Fruit fly (Drosophila melanogaster) whole organism, embryonic: ENCODE results near the gene RhoGAP18B.

Source experiments
- Adf1 ChIP-seq: fragments of 200-800 bp; sonication (Bioruptor generic); IDR thresholded peaks from 2 replicates; pipeline ENCODE4 v1.3.6; 2022; ENCODE audit warnings: missing biosample characterization, missing genetic modification characterization
- Asciz ChIP-seq: fragments of 200-800 bp; sonication (Bioruptor generic); optimal IDR thresholded peaks from 2 replicates; lab custom pipeline; 2017; ENCODE audit warnings: missing biosample characterization, mild to moderate bottlenecking, missing genetic modification characterization, missing genetic modification reagents
- Blimp-1 ChIP-seq: fragments of 200-800 bp; sonication (Bioruptor generic); optimal IDR thresholded peaks from 3 replicates; lab custom pipeline; 2018; ENCODE audit warnings: missing biosample characterization, missing genetic modification characterization, mild to moderate bottlenecking, moderate library complexity, missing genetic modification reagents
- Bteb2 ChIP-seq: fragments of 200-800 bp; sonication (Bioruptor generic); optimal IDR thresholded peaks from 2 replicates; lab custom pipeline; 2016; ENCODE audit warnings: missing biosample characterization, missing genetic modification characterization
- CG10274 ChIP-seq: fragments of 200-800 bp; sonication (Bioruptor generic); optimal IDR thresholded peaks from 3 replicates; lab custom pipeline; 2017; ENCODE audit warnings: missing biosample characterization, mild to moderate bottlenecking, missing genetic modification characterization
- CG10979 ChIP-seq: fragments of 200-800 bp; sonication (Bioruptor generic); optimal IDR thresholded peaks from 2 replicates; lab custom pipeline; 2018; ENCODE audit warnings: missing biosample characterization, mild to moderate bottlenecking, missing genetic modification characterization, moderate library complexity
- CG11398 ChIP-seq: fragments of 200-800 bp; sonication (Bioruptor generic); optimal IDR thresholded peaks from 2 replicates; lab custom pipeline; 2016; ENCODE audit warnings: missing biosample characterization, missing genetic modification characterization
- CG11723 ChIP-seq: fragments of 200-800 bp; sonication (Bioruptor generic); optimal IDR thresholded peaks from 2 replicates; lab custom pipeline; 2017; ENCODE audit warnings: missing biosample characterization, mild to moderate bottlenecking, missing genetic modification characterization
- CG14014 ChIP-seq: fragments of 200-800 bp; sonication (Bioruptor generic); IDR thresholded peaks from 2 replicates; pipeline ENCODE4 v1.3.6; 2022; ENCODE audit warnings: missing biosample characterization, missing genetic modification characterization
- CG14710 ChIP-seq: fragments of 200-800 bp; sonication (Bioruptor generic); optimal IDR thresholded peaks from 3 replicates; lab custom pipeline; 2019; ENCODE audit warnings: missing biosample characterization, mild to moderate bottlenecking, missing genetic modification characterization, moderate library complexity
- CG1529 ChIP-seq: fragments of 200-800 bp; sonication (Bioruptor generic); optimal IDR thresholded peaks from 3 replicates; lab custom pipeline; 2018; ENCODE audit warnings: missing biosample characterization, missing genetic modification characterization
- CG18262 ChIP-seq: fragments of 200-800 bp; optimal IDR thresholded peaks from 3 replicates; lab custom pipeline; 2019; ENCODE audit warnings: missing biosample characterization, mild to moderate bottlenecking, missing genetic modification characterization, moderate library complexity
- CG2678 ChIP-seq: fragments of 200-800 bp; sonication (Bioruptor generic); optimal IDR thresholded peaks from 3 replicates; lab custom pipeline; 2019; ENCODE audit warnings: missing biosample characterization, mild to moderate bottlenecking, missing genetic modification characterization, moderate library complexity
- CG30020 ChIP-seq: fragments of 200-800 bp; optimal IDR thresholded peaks from 2 replicates; lab custom pipeline; 2019; ENCODE audit warnings: missing biosample characterization, mild to moderate bottlenecking, missing genetic modification characterization, moderate library complexity
- CG33557 ChIP-seq: fragments of 200-800 bp; sonication (Bioruptor generic); optimal IDR thresholded peaks from 2 replicates; lab custom pipeline; 2019; ENCODE audit warnings: missing biosample characterization, mild to moderate bottlenecking, missing genetic modification characterization, moderate library complexity
- CG6175 ChIP-seq: fragments of 200-800 bp; sonication (Bioruptor generic); IDR thresholded peaks from 3 replicates; pipeline ENCODE4 v1.3.6; 2022; ENCODE audit warnings: missing biosample characterization, missing genetic modification characterization
- CG6765 ChIP-seq: fragments of 200-800 bp; sonication (Bioruptor generic); optimal IDR thresholded peaks from 3 replicates; lab custom pipeline; 2017; ENCODE audit warnings: missing biosample characterization, mild to moderate bottlenecking, missing genetic modification characterization
- CHES-1-like ChIP-seq: fragments of 200-800 bp; sonication (Bioruptor generic); optimal IDR thresholded peaks from 2 replicates; lab custom pipeline; 2016; ENCODE audit warnings: missing biosample characterization, missing genetic modification characterization
- CTCF ChIP-seq: fragments of 200-800 bp; sonication (Bioruptor generic); optimal IDR thresholded peaks from 2 replicates; lab custom pipeline; 2017; ENCODE audit warnings: missing biosample characterization, mild to moderate bottlenecking, missing genetic modification characterization, moderate library complexity
- CoRest ChIP-seq: fragments of 200-800 bp; sonication (Bioruptor generic); optimal IDR thresholded peaks from 3 replicates; lab custom pipeline; 2018; ENCODE audit warnings: missing biosample characterization, mild to moderate bottlenecking, missing genetic modification characterization, moderate library complexity
- D19A ChIP-seq: fragments of 200-800 bp; optimal IDR thresholded peaks from 3 replicates; lab custom pipeline; 2019; ENCODE audit warnings: missing biosample characterization, mild to moderate bottlenecking, missing genetic modification characterization, moderate library complexity
- Ets65A ChIP-seq: fragments of 200-800 bp; sonication (Bioruptor generic); peaks from one replicate; lab custom pipeline; 2016; ENCODE audit warnings: missing biosample characterization, missing genetic modification characterization
- GATAe ChIP-seq: fragments of 200-800 bp; sonication (Bioruptor generic); conservative IDR thresholded peaks from 2 replicates; pipeline ENCODE4 v1.3.6; 2022; ENCODE audit warnings: missing biosample characterization, missing genetic modification characterization
- H15 ChIP-seq: fragments of 200-800 bp; sonication (Bioruptor generic); IDR thresholded peaks from 3 replicates; pipeline ENCODE4 v1.3.6; 2022; ENCODE audit warnings: missing biosample characterization, missing genetic modification characterization
- H2.0 ChIP-seq: fragments of 200-800 bp; sonication (Bioruptor generic); IDR thresholded peaks from 2 replicates; pipeline ENCODE4 v1.3.6; 2022; ENCODE audit warnings: missing biosample characterization, missing genetic modification characterization
- Hr78 ChIP-seq, 2 experiments: fragments of 200-800 bp in 1 of 2; fragments of >200 bp in 1 of 2; sonication (Bioruptor generic) in 1 of 2; optimal IDR thresholded peaks; 2 replicates each; lab custom pipeline; 2017 to 2019; ENCODE audit warnings: missing biosample characterization in 2 of 2, missing genetic modification characterization in 2 of 2, mild to moderate bottlenecking in 1 of 2, moderate library complexity in 1 of 2
- Lhr ChIP-seq: fragments of 200-800 bp; sonication (Bioruptor generic); optimal IDR thresholded peaks from 3 replicates; lab custom pipeline; 2017; ENCODE audit warnings: mild to moderate bottlenecking, missing biosample characterization, missing genetic modification reagents, missing genetic modification characterization
- Myb ChIP-seq: fragments of 200-800 bp; sonication (Bioruptor generic); optimal IDR thresholded peaks from 2 replicates; lab custom pipeline; 2016; ENCODE audit warnings: missing biosample characterization, missing genetic modification characterization
- Nf-YA ChIP-seq: fragments of 200-800 bp; sonication (Bioruptor generic); IDR thresholded peaks from 2 replicates; pipeline ENCODE4 v1.3.6; 2022; ENCODE audit warnings: missing biosample characterization, missing genetic modification characterization
- NfI ChIP-seq: fragments of 200-800 bp; sonication (Bioruptor generic); optimal IDR thresholded peaks from 3 replicates; lab custom pipeline; 2018; ENCODE audit warnings: missing biosample characterization, mild to moderate bottlenecking, missing genetic modification characterization, moderate library complexity
- Poxn ChIP-seq: fragments of 200-800 bp; sonication (Bioruptor generic); IDR thresholded peaks from 2 replicates; pipeline ENCODE4 v1.3.6; 2022; ENCODE audit warnings: missing biosample characterization, missing genetic modification characterization
- Sox100B ChIP-seq: fragments of 200-800 bp; sonication (Bioruptor generic); optimal IDR thresholded peaks from 3 replicates; lab custom pipeline; 2018; ENCODE audit warnings: missing biosample characterization, mild to moderate bottlenecking, missing genetic modification characterization
- Sox102F ChIP-seq: fragments of 200-800 bp; sonication (Bioruptor generic); optimal IDR thresholded peaks from 2 replicates; lab custom pipeline; 2018; ENCODE audit warnings: missing biosample characterization, mild to moderate bottlenecking, missing genetic modification characterization, moderate library complexity
- Taf1 ChIP-seq: fragments of 200-800 bp; sonication (Bioruptor generic); IDR thresholded peaks from 2 replicates; pipeline ENCODE4 v1.3.6; 2022; ENCODE audit warnings: missing biosample characterization, missing genetic modification characterization
- bsh ChIP-seq, 2 experiments: fragments of 200-800 bp; sonication (Bioruptor generic); optimal IDR thresholded peaks; 2 replicates each; lab custom pipeline; 2017 to 2018; ENCODE audit warnings: mild to moderate bottlenecking in 2 of 2, missing biosample characterization in 2 of 2, missing genetic modification characterization in 2 of 2, moderate library complexity in 1 of 2
- ci ChIP-seq: fragments of 200-800 bp; sonication (Bioruptor generic); IDR thresholded peaks from 3 replicates; pipeline ENCODE4 v1.3.6; 2022; ENCODE audit warnings: missing biosample characterization, missing genetic modification characterization
- crc ChIP-seq: fragments of 200-800 bp; sonication (Bioruptor generic); optimal IDR thresholded peaks from 2 replicates; lab custom pipeline; 2016; ENCODE audit warnings: missing biosample characterization, missing genetic modification characterization
- crol ChIP-seq: fragments of 200-800 bp; sonication (Bioruptor generic); IDR thresholded peaks from 2 replicates; pipeline ENCODE4 v1.3.6; 2022; ENCODE audit warnings: missing biosample characterization, missing genetic modification characterization
- dmrt11E ChIP-seq: fragments of 200-800 bp; sonication (Bioruptor generic); optimal IDR thresholded peaks from 3 replicates; lab custom pipeline; 2018; ENCODE audit warnings: missing biosample characterization, mild to moderate bottlenecking, missing genetic modification characterization, moderate library complexity
- fd102C ChIP-seq: fragments of 200-800 bp; sonication (Bioruptor generic); optimal IDR thresholded peaks from 2 replicates; lab custom pipeline; 2018; ENCODE audit warnings: missing biosample characterization, mild to moderate bottlenecking, missing genetic modification characterization, moderate library complexity
- gem ChIP-seq: fragments of 200-800 bp; sonication (Bioruptor generic); optimal IDR thresholded peaks from 2 replicates; lab custom pipeline; 2019; ENCODE audit warnings: missing biosample characterization, mild to moderate bottlenecking, missing genetic modification characterization, moderate library complexity
- gt ChIP-seq: fragments of 200-800 bp; sonication (Bioruptor generic); IDR thresholded peaks from 2 replicates; pipeline ENCODE4 v1.3.6; 2022; ENCODE audit warnings: missing biosample characterization, missing genetic modification characterization
- lov ChIP-seq, 2 experiments: fragments of 200-800 bp in 1 of 2; fragments of >200 bp in 1 of 2; sonication (Bioruptor generic) in 1 of 2; IDR thresholded peaks in 1 of 2; optimal IDR thresholded peaks in 1 of 2; 2 replicates in 1 of 2; 3 replicates in 1 of 2; pipeline versions ENCODE4 v1.3.6 to Lab custom; 2017 to 2022; ENCODE audit warnings: missing biosample characterization in 1 of 2, missing genetic modification characterization in 1 of 2
- mld ChIP-seq: fragments of 200-800 bp; sonication (Bioruptor generic); IDR thresholded peaks from 3 replicates; pipeline ENCODE4 v1.3.6; 2022; ENCODE audit warnings: missing biosample characterization, missing genetic modification characterization; ENCODE audit not compliant: partially characterized antibody
- nmo ChIP-seq: fragments of 200-800 bp; sonication (Bioruptor generic); optimal IDR thresholded peaks from 2 replicates; lab custom pipeline; 2018; ENCODE audit warnings: missing biosample characterization, mild to moderate bottlenecking, missing genetic modification characterization, moderate library complexity
- sim ChIP-seq: fragments of 200-800 bp; sonication (Bioruptor generic); IDR thresholded peaks from 2 replicates; pipeline ENCODE4 v1.3.6; 2022; ENCODE audit warnings: missing biosample characterization, missing genetic modification characterization
- tio ChIP-seq: fragments of 200-800 bp; sonication (Bioruptor generic); optimal IDR thresholded peaks from 2 replicates; lab custom pipeline; 2017; ENCODE audit warnings: missing biosample characterization, missing genetic modification characterization, inconsistent platforms
- tna ChIP-seq: fragments of 200-800 bp; sonication (Bioruptor generic); IDR thresholded peaks from 2 replicates; pipeline ENCODE4 v1.3.6; 2022; ENCODE audit warnings: missing biosample characterization, missing genetic modification characterization; ENCODE audit not compliant: partially characterized antibody

Gene RhoGAP18B

dm6 chrX:19159942-19160341 is 6.9 kb downstream of the RhoGAP18B start (continued):
- no peak for TF ChIP-seq Bteb2 (GFP tag; lab: Kevin White, UChicago)
- TF ChIP-seq CG6175: no peak
- 0 out of 2 replicates have a peak, but pooled peaks have one; percentile 24 for TF ChIP-seq H2.0 (GFP tag; lab: Robert Waterston, UW)
- TF ChIP-seq D19A (tag; lab: Kevin White, UChicago): peak; percentile 96
- no peak for TF ChIP-seq Myb (GFP tag; lab: Kevin White, UChicago)
- TF ChIP-seq Poxn: no peak
- TF ChIP-seq CG11398 (GFP tag; lab: Kevin White, UChicago): no peak
- no peak for TF ChIP-seq CTCF (GFP tag; lab: Kevin White, UChicago)
- TF ChIP-seq CoRest: peak; percentile 25
- TF ChIP-seq dmrt11E (tag; lab: Kevin White, UChicago): peak; percentile 62
- TF ChIP-seq mld: no peak
- peak; percentile 42 for TF ChIP-seq Blimp-1
- TF ChIP-seq CG14014: no peak
- peak; percentile 39 for TF ChIP-seq CG2678 (tag; lab: Kevin White, UChicago)
- TF ChIP-seq GATAe (GFP tag; lab: Robert Waterston, UW): no peak
- no peak for TF ChIP-seq CG6765 (GFP tag; lab: Kevin White, UChicago)
- TF ChIP-seq CG1529: peak; percentile 26
- TF ChIP-seq Sox102F (GFP tag; lab: Kevin White, UChicago): peak; percentile 64

dm6 chrX:19158519-19159289 is 8.2 kb downstream of the RhoGAP18B start:
- TF ChIP-seq Lhr (GFP tag; lab: Kevin White, UChicago) (no peak), Nf-YA (no peak), nmo (GFP tag; lab: Kevin White, UChicago) (peak; percentile 11), Adf1 (GFP tag; lab: Robert Waterston, UW) (0 out of 2 replicates have a peak, but pooled peaks have one; percentile 33), CG14710 (tag; lab: Kevin White, UChicago) (peak; percentile 3), Sox100B (GFP tag; lab: Kevin White, UChicago) (peak; percentile 53), bsh (GFP tag; optimal IDR thresholded peaks at IDR 0.05; lab: Kevin White, UChicago) (peak in 1 of 2 experiments; percentile 24), gt (no peak), dmrt11E (tag; lab: Kevin White, UChicago) (peak; percentile 19), CG10979 (tag; lab: Kevin White, UChicago) (peak; percentile 10), crol (GFP tag; lab: Robert Waterston, UW) (peak; percentile 93), CHES-1-like (GFP tag; lab: Kevin White, UChicago) (no peak), fd102C (no peak), sim (GFP tag; lab: Robert Waterston, UW) (no peak), gem (peak; percentile 29), tio (GFP tag; lab: Kevin White, UChicago) (no peak), crc (GFP tag; lab: Kevin White, UChicago) (no peak), ci (GFP tag; lab: Robert Waterston, UW) (peak; percentile 14; the same call in 1 of the 3 replicates), CG30020 (tag; lab: Kevin White, UChicago) (no peak), CG18262 (tag; lab: Kevin White, UChicago) (peak; percentile 53), CG33557 (GFP tag; lab: Kevin White, UChicago) (no peak), CG14014 (no peak), Taf1 (no peak), Asciz (GFP tag; lab: Kevin White, UChicago) (no peak), NfI (GFP tag; lab: Kevin White, UChicago) (no peak), CG2678 (tag; lab: Kevin White, UChicago) (peak; percentile 27), H15 (GFP tag; lab: Robert Waterston, UW) (no peak), Hr78 (GFP tag; optimal IDR thresholded peaks at IDR 0.05; lab: Kevin White, UChicago) (peak in 1 of 2 experiments; percentile 69), lov (optimal IDR thresholded peaks at IDR 0.05; lab: Kevin White, UChicago) (no peak), lov (GFP tag; IDR thresholded peaks at IDR 0.05; lab: Robert Waterston, UW) (no peak), CG11723 (no peak), Ets65A (peak; percentile 59), tna (GFP tag; lab: Robert Waterston, UW) (0 out of 2 replicates have a peak, but pooled peaks have one; percentile 29), CG10274 (GFP tag; lab: Kevin White, UChicago) (no peak)
